Fruit fly (Drosophila melanogaster): ENCODE results near the gene CG5866.
A peak's percentile ranks its signal among the peaks of the same experiment; 100 is the strongest.

Gene CG5866

DNA sequence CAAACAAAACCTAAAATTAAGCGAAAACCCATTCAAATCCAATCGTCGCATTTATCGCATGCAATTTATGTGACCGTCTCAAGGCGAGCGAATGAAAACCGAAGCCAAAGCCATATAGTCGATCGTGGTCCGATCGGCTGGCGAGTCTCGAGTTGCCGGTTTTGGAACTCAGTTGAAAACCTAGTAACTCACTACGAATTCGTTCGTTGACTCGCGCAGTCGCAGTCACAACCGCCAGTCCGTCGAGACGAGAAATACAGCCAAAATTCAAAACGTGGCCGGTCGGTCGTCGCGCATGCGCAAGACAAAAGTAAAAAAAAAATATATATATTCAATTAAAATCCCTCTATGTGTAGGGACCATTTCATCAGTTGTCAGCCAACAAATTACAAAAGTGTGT lies 35.8 kb upstream of the CG5866 start, which contains the start of gene lute:
lute (plus strand) TSS at position 203 of the 400 bp plus-strand sequence.
- TF ChIP-seq Mio (GFP tag; optimal IDR thresholded peaks at IDR 0.05) (no peak), fru (GFP tag; optimal IDR thresholded peaks at IDR 0.05) (peak; percentile 21), Hnf4 (GFP tag; optimal IDR thresholded peaks at IDR 0.05) (no peak), CrebA (GFP tag; optimal IDR thresholded peaks at IDR 0.05; ENCODE audit: borderline replicate concordance) (peak; percentile 21), Vsx2 (GFP tag; optimal IDR thresholded peaks at IDR 0.05; ENCODE audit: partially characterized antibody) (peak; percentile 25)

DNA sequence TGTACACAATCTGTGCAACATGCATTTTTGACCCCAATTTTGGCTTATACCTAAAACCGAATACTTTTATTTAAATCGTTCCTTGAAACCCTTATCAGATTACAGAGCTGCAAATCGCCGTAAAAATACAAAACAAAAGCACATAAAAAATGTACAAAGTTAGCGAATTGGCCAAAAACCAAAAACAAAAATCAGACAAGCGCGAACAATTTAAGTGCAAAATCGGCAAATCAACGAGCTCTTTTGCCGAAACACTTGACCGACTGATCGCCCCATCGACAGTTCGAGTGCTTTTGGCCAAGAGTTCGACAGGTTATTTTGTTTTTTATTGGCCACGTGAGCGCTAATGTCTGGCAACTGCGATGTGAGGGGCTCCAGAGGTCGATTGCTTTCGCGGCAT lies 33.6 kb upstream of the CG5866 start:
- TF ChIP-seq Jra (GFP tag; optimal IDR thresholded peaks at IDR 0.05): no peak
- no peak for TF ChIP-seq foxo (GFP tag; optimal IDR thresholded peaks at IDR 0.05)
- no peak for TF ChIP-seq dl (GFP tag; optimal IDR thresholded peaks at IDR 0.05; ENCODE audit: insufficient read depth in 1 of 2, partially characterized antibody in 2 of 2)
- TF ChIP-seq ey (GFP tag; optimal IDR thresholded peaks at IDR 0.05): no peak
- no peak for TF ChIP-seq h (GFP tag; optimal IDR thresholded peaks at IDR 0.05)
- no peak for TF ChIP-seq tai (GFP tag; optimal IDR thresholded peaks at IDR 0.05)
- no peak for TF ChIP-seq CG32264 (GFP tag; optimal IDR thresholded peaks at IDR 0.05)
- no peak for TF ChIP-seq pan (optimal IDR thresholded peaks at IDR 0.05)
- TF ChIP-seq fru (GFP tag; optimal IDR thresholded peaks at IDR 0.05): no peak
- no peak for TF ChIP-seq GATAd (GFP tag; optimal IDR thresholded peaks at IDR 0.05)
- no peak for TF ChIP-seq Hr83 (GFP tag; optimal IDR thresholded peaks at IDR 0.05; ENCODE audit: poor library complexity, severe bottlenecking)
- no peak for TF ChIP-seq Rel (GFP tag; optimal IDR thresholded peaks at IDR 0.05)
- no peak for TF ChIP-seq Rel (tag; optimal IDR thresholded peaks at IDR 0.05)
- no peak for TF ChIP-seq br (GFP tag; optimal IDR thresholded peaks at IDR 0.05)
- no peak for TF ChIP-seq HLH106 (tag; optimal IDR thresholded peaks at IDR 0.05)
- TF ChIP-seq Vsx2 (GFP tag; optimal IDR thresholded peaks at IDR 0.05; ENCODE audit: partially characterized antibody): no peak
- TF ChIP-seq Mio (GFP tag; optimal IDR thresholded peaks at IDR 0.05): no peak
- no peak for TF ChIP-seq OdsH (GFP tag; optimal IDR thresholded peaks at IDR 0.05)
- TF ChIP-seq N (GFP tag; optimal IDR thresholded peaks at IDR 0.05): no peak
- TF ChIP-seq psq (GFP tag; optimal IDR thresholded peaks at IDR 0.05): no peak

DNA sequence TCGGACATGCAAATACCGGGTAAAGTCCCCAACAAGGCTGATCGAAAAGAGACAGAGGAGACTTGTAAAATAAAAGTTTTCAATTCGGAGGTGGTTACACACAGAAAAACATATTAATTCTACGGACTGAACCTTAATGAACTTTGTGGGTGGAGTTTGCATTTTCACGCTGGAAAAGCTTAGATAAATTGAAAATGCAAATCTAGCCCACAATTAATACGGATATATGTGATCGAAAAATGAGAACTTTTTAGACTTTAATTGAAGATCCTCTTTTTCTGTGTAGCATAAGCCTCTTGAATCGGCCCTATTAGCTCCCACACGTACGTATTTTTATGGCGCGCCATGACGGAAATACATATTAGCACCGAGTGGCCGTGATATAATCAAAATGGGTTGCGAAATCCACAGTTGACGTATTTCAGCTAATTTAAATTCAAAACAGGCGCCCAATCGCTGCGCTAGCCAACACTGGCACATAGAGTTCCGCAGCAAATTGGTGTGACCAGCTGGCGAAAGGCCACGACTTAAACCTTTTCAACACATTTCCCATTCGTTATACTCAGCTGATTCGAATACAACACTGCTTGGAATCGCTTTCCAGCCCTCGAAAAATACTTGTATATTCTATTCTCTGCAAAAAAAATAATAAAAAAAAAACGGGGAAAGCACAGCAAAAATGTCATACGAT lies 30.1 kb upstream of the CG5866 start:
- TF ChIP-seq Hr83 (GFP tag; optimal IDR thresholded peaks at IDR 0.05; ENCODE audit: poor library complexity, severe bottlenecking) (peak; percentile 94), sv (GFP tag; optimal IDR thresholded peaks at IDR 0.05) (peak; percentile 52), pan (optimal IDR thresholded peaks at IDR 0.05) (no peak), woc (GFP tag; optimal IDR thresholded peaks at IDR 0.05) (peak; percentile 2), Mio (GFP tag; optimal IDR thresholded peaks at IDR 0.05) (no peak), Hnf4 (GFP tag; optimal IDR thresholded peaks at IDR 0.05) (peak; percentile 83), Hr78 (GFP tag; optimal IDR thresholded peaks at IDR 0.05) (no peak), jim (GFP tag; optimal IDR thresholded peaks at IDR 0.05) (peak; percentile 58), usp (GFP tag; optimal IDR thresholded peaks at IDR 0.05) (no peak), lola (GFP tag; optimal IDR thresholded peaks at IDR 0.05) (no peak), fru (GFP tag; optimal IDR thresholded peaks at IDR 0.05) (peak; percentile 64), rgr (GFP tag; optimal IDR thresholded peaks at IDR 0.05) (peak; percentile 66), Sp1 (GFP tag; optimal IDR thresholded peaks at IDR 0.05) (peak; percentile 59), HLH106 (tag; optimal IDR thresholded peaks at IDR 0.05) (peak; percentile 57), CG32264 (GFP tag; optimal IDR thresholded peaks at IDR 0.05) (peak; percentile 52), foxo (GFP tag; optimal IDR thresholded peaks at IDR 0.05) (peak in 1 of 2 experiments; percentile 83), psq (GFP tag; optimal IDR thresholded peaks at IDR 0.05) (peak; percentile 30), ey (GFP tag; optimal IDR thresholded peaks at IDR 0.05) (peak; percentile 46), br (GFP tag; optimal IDR thresholded peaks at IDR 0.05) (peak; percentile 65), Abd-B (GFP tag; optimal IDR thresholded peaks at IDR 0.05) (no peak), GATAd (GFP tag; optimal IDR thresholded peaks at IDR 0.05) (peak; percentile 30), Rel (GFP tag; optimal IDR thresholded peaks at IDR 0.05) (no peak), Rel (tag; optimal IDR thresholded peaks at IDR 0.05) (peak; percentile 99), Myc (optimal IDR thresholded peaks at IDR 0.05) (peak; percentile 56), sage (GFP tag; optimal IDR thresholded peaks at IDR 0.05) (peak; percentile 37), CrebA (GFP tag; optimal IDR thresholded peaks at IDR 0.05; ENCODE audit: borderline replicate concordance) (no peak), N (GFP tag; optimal IDR thresholded peaks at IDR 0.05) (no peak), CG9705 (GFP tag; optimal IDR thresholded peaks at IDR 0.05) (peak; percentile 43), Dfd (GFP tag; optimal IDR thresholded peaks at IDR 0.05) (no peak), brk (GFP tag; optimal IDR thresholded peaks at IDR 0.05) (peak; percentile 53), Vsx2 (GFP tag; optimal IDR thresholded peaks at IDR 0.05; ENCODE audit: partially characterized antibody) (peak; percentile 97), OdsH (GFP tag; optimal IDR thresholded peaks at IDR 0.05) (peak; percentile 25), Jra (GFP tag; optimal IDR thresholded peaks at IDR 0.05) (peak; percentile 72), h (GFP tag; optimal IDR thresholded peaks at IDR 0.05) (peak; percentile 69), dl (GFP tag; optimal IDR thresholded peaks at IDR 0.05; ENCODE audit: insufficient read depth in 1 of 2, partially characterized antibody in 2 of 2) (peak in 1 of 2 experiments; percentile 17), dsf (GFP tag; optimal IDR thresholded peaks at IDR 0.05; ENCODE audit: borderline replicate concordance) (peak; percentile 60), dmrt93B (GFP tag; optimal IDR thresholded peaks at IDR 0.05) (peak; percentile 24), tai (GFP tag; optimal IDR thresholded peaks at IDR 0.05) (peak; percentile 69), Dif (GFP tag; optimal IDR thresholded peaks at IDR 0.05; ENCODE audit: partially characterized antibody) (no peak)

All from whole organism, wandering third instar larva.